Worm (Caenorhabditis elegans): ENCODE results near the gene chil-6.

Gene chil-6

ce11 chrII:9892409-9892808, 34.7 kb upstream of the chil-6 start, which contains the start of gene C08H9.16 (continued):
- TF ChIP-seq tag-97 (GFP tag; IDR thresholded peaks at IDR 0.05) = no peak
- TF ChIP-seq dmd-6 (GFP tag; IDR thresholded peaks at IDR 0.05) = peak; percentile 26; the same call in 1 of the 2 replicates
- TF ChIP-seq zfp-2 (tag; optimal IDR thresholded peaks at IDR 0.05) = no peak
- TF ChIP-seq ceh-28 (tag; optimal IDR thresholded peaks at IDR 0.05) = no peak
- TF ChIP-seq nhr-6 (tag; optimal IDR thresholded peaks at IDR 0.05) = peak; percentile 13
- no peak for TF ChIP-seq set-16 (GFP tag; IDR thresholded peaks at IDR 0.05)
- no peak for TF ChIP-seq zip-11 (GFP tag; IDR thresholded peaks at IDR 0.05)
- no peak for TF ChIP-seq F37D6.2 (tag; optimal IDR thresholded peaks at IDR 0.05)
- peak; percentile 49 for TF ChIP-seq aha-1 (tag)
- peak; percentile 45 for TF ChIP-seq hlh-30 (tag; optimal IDR thresholded peaks at IDR 0.05; ENCODE audit: insufficient read depth)
- TF ChIP-seq madf-9 (GFP tag; conservative IDR thresholded peaks at IDR 0.05) = no peak
- TF ChIP-seq ceh-82 (tag; optimal IDR thresholded peaks at IDR 0.05) = no peak
- peak; percentile 43 for TF ChIP-seq nhr-77 (tag; optimal IDR thresholded peaks at IDR 0.05)
- TF ChIP-seq nhr-28 (tag; optimal IDR thresholded peaks at IDR 0.05) = no peak
- no peak for TF ChIP-seq ces-1 (GFP tag; optimal IDR thresholded peaks at IDR 0.05)
- no peak for TF ChIP-seq F49E8.2 (tag; optimal IDR thresholded peaks at IDR 0.05; ENCODE audit: borderline replicate concordance)
- peak; percentile 20 for TF ChIP-seq rbr-2 (tag; optimal IDR thresholded peaks at IDR 0.05)
- TF ChIP-seq ama-1 (optimal IDR thresholded peaks at IDR 0.05) = no peak
- no peak for TF ChIP-seq daf-16 (GFP tag; optimal IDR thresholded peaks at IDR 0.05)
- peak; percentile 46 for TF ChIP-seq daf-16 (tag; optimal IDR thresholded peaks at IDR 0.05)
- TF ChIP-seq tra-1 (GFP tag; IDR thresholded peaks at IDR 0.05) = no peak
- TF ChIP-seq egl-27 (tag; optimal IDR thresholded peaks at IDR 0.05) = no peak
- TF ChIP-seq lin-13 (GFP tag; optimal IDR thresholded peaks at IDR 0.05) = peak; percentile 24
- peak; percentile 57 for TF ChIP-seq hlh-11 (tag; optimal IDR thresholded peaks at IDR 0.05)
- peak; percentile 24 for TF ChIP-seq unc-130 (GFP tag; optimal IDR thresholded peaks at IDR 0.05)
- TF ChIP-seq dmd-8 (GFP tag; IDR thresholded peaks at IDR 0.05) = no peak
- TF ChIP-seq zag-1 (tag; optimal IDR thresholded peaks at IDR 0.05) = no peak
- TF ChIP-seq hmg-1.1 (GFP tag; IDR thresholded peaks at IDR 0.05) = peak; percentile 18; the same call in 1 of the 2 replicates
- TF ChIP-seq nhr-111 (GFP tag; optimal IDR thresholded peaks at IDR 0.05) = no peak
- no peak for TF ChIP-seq T20F7.1 (GFP tag; optimal IDR thresholded peaks at IDR 0.05)
- TF ChIP-seq unc-62 (GFP tag; optimal IDR thresholded peaks at IDR 0.05 in 1 of 2) = no peak
- TF ChIP-seq unc-62 (tag; optimal IDR thresholded peaks at IDR 0.05) = no peak
- TF ChIP-seq fos-1 (tag; optimal IDR thresholded peaks at IDR 0.05) = no peak
- TF ChIP-seq spr-3 (GFP tag; optimal IDR thresholded peaks at IDR 0.05) = no peak
- TF ChIP-seq Y105C5A.15 (GFP tag; IDR thresholded peaks at IDR 0.05) = no peak
- TF ChIP-seq hif-1 (tag; optimal IDR thresholded peaks at IDR 0.05) = peak in 1 of 2 experiments; percentile 18
- TF ChIP-seq nhr-25 (tag; optimal IDR thresholded peaks at IDR 0.05; ENCODE audit: borderline replicate concordance, insufficient read depth) = no peak
- no peak for TF ChIP-seq pha-4 (GFP tag; IDR thresholded peaks at IDR 0.05)
- peak; percentile 59 for TF ChIP-seq pha-4 (tag; optimal IDR thresholded peaks at IDR 0.05)
- peak; percentile 98 for TF ChIP-seq D1046.2 (GFP tag; IDR thresholded peaks at IDR 0.05)
- TF ChIP-seq lin-39 (tag; optimal IDR thresholded peaks at IDR 0.05) = no peak
- TF ChIP-seq arid-1 (GFP tag; conservative IDR thresholded peaks at IDR 0.05) = no peak
- TF ChIP-seq dpl-1 (GFP tag; optimal IDR thresholded peaks at IDR 0.05) = peak; percentile 65

- TF ChIP-seq arid-1 (GFP tag; conservative IDR thresholded peaks at IDR 0.05) (no peak), nhr-76 (tag; optimal IDR thresholded peaks at IDR 0.05) (no peak), fkh-10 (GFP tag; optimal IDR thresholded peaks at IDR 0.05) (no peak), nhr-28 (tag; optimal IDR thresholded peaks at IDR 0.05) (peak; percentile 62), snpc-4 (tag; optimal IDR thresholded peaks at IDR 0.05) (no peak), unc-130 (GFP tag; optimal IDR thresholded peaks at IDR 0.05) (no peak), dmd-9 (GFP tag; IDR thresholded peaks at IDR 0.05) (no peak), R02D3.7 (tag; optimal IDR thresholded peaks at IDR 0.05) (no peak), lin-29 (GFP tag; IDR thresholded peaks at IDR 0.05) (no peak), set-16 (GFP tag; IDR thresholded peaks at IDR 0.05) (no peak), nhr-237 (tag; optimal IDR thresholded peaks at IDR 0.05) (no peak), ceh-32 (tag; optimal IDR thresholded peaks at IDR 0.05; ENCODE audit: poor library complexity) (no peak), D1046.2 (GFP tag; IDR thresholded peaks at IDR 0.05) (no peak), snpc-1.2 (GFP tag; IDR thresholded peaks at IDR 0.05) (no peak), lsy-2 (tag; optimal IDR thresholded peaks at IDR 0.05) (peak in 1 of 2 experiments; percentile 5), nhr-48 (tag; optimal IDR thresholded peaks at IDR 0.05) (peak; percentile 69), zag-1 (tag; optimal IDR thresholded peaks at IDR 0.05) (no peak)
These were observed 34.1 kb upstream of the chil-6 start for ce11 chrII:9891823-9892222.
